Worm (Caenorhabditis elegans): Measurements from ENCODE around the gene C31E10.6.

DNA sequence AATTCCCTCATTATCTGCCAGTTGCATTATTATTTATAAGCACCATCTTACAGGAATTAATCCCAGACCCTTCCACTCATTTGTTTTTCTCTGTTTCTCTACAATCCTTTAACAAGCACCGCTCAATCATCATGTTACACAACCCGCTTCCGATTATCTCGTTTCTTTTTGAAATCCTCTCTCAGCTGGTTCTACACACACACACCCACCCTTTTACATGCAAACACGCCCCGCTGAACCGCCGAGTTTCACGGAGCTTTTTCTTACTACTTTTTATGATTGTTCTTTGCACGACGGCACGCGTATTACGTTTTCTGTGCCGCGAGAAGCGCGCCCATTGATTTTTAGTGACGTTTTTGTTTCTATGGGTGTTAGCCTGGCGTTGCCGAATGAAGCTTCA is 22.4 kb upstream of the C31E10.6 start:
- peak; percentile 12 for TF ChIP-seq skn-1 (tag; optimal IDR thresholded peaks at IDR 0.05)
- TF ChIP-seq elt-3 (tag; optimal IDR thresholded peaks at IDR 0.05) = no peak
- no peak for TF ChIP-seq lsy-12 (tag; optimal IDR thresholded peaks at IDR 0.05)
- peak; percentile 80 for TF ChIP-seq lin-39 (tag; optimal IDR thresholded peaks at IDR 0.05)
- TF ChIP-seq ztf-11 (tag; optimal IDR thresholded peaks at IDR 0.05) = no peak
- peak; percentile 32 for TF ChIP-seq hmg-11 (tag; optimal IDR thresholded peaks at IDR 0.05)
- no peak for TF ChIP-seq nhr-11 (tag; optimal IDR thresholded peaks at IDR 0.05)
- TF ChIP-seq lin-15B (tag; optimal IDR thresholded peaks at IDR 0.05) = peak; percentile 46
- no peak for TF ChIP-seq nhr-25 (tag; optimal IDR thresholded peaks at IDR 0.05)
- TF ChIP-seq pha-4 (tag; optimal IDR thresholded peaks at IDR 0.05) = peak; percentile 23
- peak; percentile 19 for TF ChIP-seq egl-5 (tag; optimal IDR thresholded peaks at IDR 0.05)
- TF ChIP-seq fkh-10 (GFP tag; optimal IDR thresholded peaks at IDR 0.05) = peak; percentile 4

Data from whole organism, L3 larva.